Worm (Caenorhabditis elegans) whole organism, L4 larva: ENCODE data around the gene Y57A10A.27.
A peak's percentile ranks its signal among the peaks of the same experiment; 100 is the strongest.

Experiments used
- F37D6.2 ChIP-seq: sonication (generic microtip); optimal IDR thresholded peaks from 2 replicates; lab custom pipeline; 2016; ENCODE audit warnings: mild to moderate bottlenecking, missing genetic modification characterization, missing compliant biosample characterization
- Y105C5A.15 ChIP-seq: fragments of 200-800 bp; sonication (Bioruptor generic); IDR thresholded peaks from 2 replicates; pipeline ENCODE4 v1.3.6; 2022; ENCODE audit warnings: missing genetic modification characterization, missing compliant biosample characterization
- arid-1 ChIP-seq: fragments of 200-800 bp; sonication (Bioruptor generic); conservative IDR thresholded peaks from 2 replicates; pipeline ENCODE4 v1.3.6; 2022; ENCODE audit warnings: missing genetic modification reagents, missing genetic modification characterization, missing compliant biosample characterization
- ceh-20 ChIP-seq: fragments of 200-800 bp; sonication (Bioruptor generic); IDR thresholded peaks from 2 replicates; pipeline ENCODE4 v1.3.6; 2022; ENCODE audit warnings: missing genetic modification reagents, missing genetic modification characterization, missing compliant biosample characterization
- ceh-28 ChIP-seq: fragments of 150-350 bp; optimal IDR thresholded peaks from 2 replicates; lab custom pipeline; 2014; ENCODE audit warnings: missing biosample characterization, missing genetic modification reagents, missing genetic modification characterization
- ceh-82 ChIP-seq: sonication (generic microtip); optimal IDR thresholded peaks from 2 replicates; lab custom pipeline; 2017; ENCODE audit warnings: missing biosample characterization, missing genetic modification characterization
- ctbp-1 ChIP-seq: fragments of 200-800 bp; sonication (Bioruptor generic); IDR thresholded peaks from 2 replicates; pipeline ENCODE4 v1.3.6; 2022; ENCODE audit warnings: missing genetic modification reagents, missing genetic modification characterization, missing compliant biosample characterization
- daf-12 ChIP-seq: fragments of 150-350 bp; optimal IDR thresholded peaks from 2 replicates; lab custom pipeline; 2014; ENCODE audit warnings: missing biosample characterization, missing genetic modification reagents, missing genetic modification characterization
- dmd-8 ChIP-seq: fragments of 200-800 bp; sonication (Bioruptor generic); IDR thresholded peaks from 2 replicates; pipeline ENCODE4 v1.3.6; 2022; ENCODE audit warnings: missing genetic modification characterization, missing compliant biosample characterization
- dpl-1 ChIP-seq: fragments of 150-350 bp; optimal IDR thresholded peaks from 2 replicates; lab custom pipeline; 2014; ENCODE audit warnings: missing biosample characterization, missing genetic modification reagents, missing genetic modification characterization
- duxl-1 ChIP-seq: sonication (generic microtip); optimal IDR thresholded peaks from 2 replicates; lab custom pipeline; 2016; ENCODE audit warnings: mild to moderate bottlenecking, missing genetic modification characterization, moderate library complexity, missing compliant biosample characterization; ENCODE audit not compliant: poor library complexity
- fos-1 ChIP-seq: fragments of 150-350 bp; optimal IDR thresholded peaks from 2 replicates; lab custom pipeline; 2014; ENCODE audit warnings: missing biosample characterization, missing genetic modification characterization
- hlh-30 ChIP-seq: sonication (generic microtip); optimal IDR thresholded peaks from 2 replicates; lab custom pipeline; 2017; ENCODE audit warnings: antibody characterized with exemption, mild to moderate bottlenecking, missing genetic modification characterization, missing compliant biosample characterization; ENCODE audit not compliant: insufficient read depth
- hmg-1.1 ChIP-seq: fragments of 200-800 bp; sonication (Bioruptor generic); IDR thresholded peaks from 2 replicates; pipeline ENCODE4 v1.3.6; 2022; ENCODE audit warnings: missing genetic modification reagents, missing genetic modification characterization, missing compliant biosample characterization
- lin-15B ChIP-seq: fragments of 150-350 bp; sonication (generic microtip); optimal IDR thresholded peaks from 3 replicates; lab custom pipeline; 2014; ENCODE audit warnings: missing biosample characterization, missing genetic modification characterization
- lin-39 ChIP-seq: fragments of 150-350 bp; optimal IDR thresholded peaks from 2 replicates; lab custom pipeline; 2014; ENCODE audit warnings: missing biosample characterization, missing genetic modification reagents, missing genetic modification characterization
- madf-5 ChIP-seq, 2 experiments: fragments of 200-800 bp; sonication (Bioruptor generic); IDR thresholded peaks; 2 replicates each; pipeline ENCODE4 v1.3.6; 2022; ENCODE audit warnings: missing compliant biosample characterization in 2 of 2, missing genetic modification characterization in 2 of 2
- madf-9 ChIP-seq: fragments of 200-800 bp; sonication (Bioruptor generic); conservative IDR thresholded peaks from 2 replicates; pipeline ENCODE4 v1.3.6; 2022; ENCODE audit warnings: missing genetic modification reagents, missing genetic modification characterization, missing compliant biosample characterization
- mdt-29 ChIP-seq: fragments of 200-800 bp; sonication (Bioruptor generic); IDR thresholded peaks from 2 replicates; pipeline ENCODE4 v1.3.6; 2022; ENCODE audit warnings: missing genetic modification reagents, missing genetic modification characterization, missing compliant biosample characterization
- mxl-3 ChIP-seq: fragments of 200-800 bp; sonication (Bioruptor generic); optimal IDR thresholded peaks from 2 replicates; lab custom pipeline; 2018; ENCODE audit warnings: mild to moderate bottlenecking, missing genetic modification characterization, missing compliant biosample characterization
- nhr-237 ChIP-seq: sonication (generic microtip); optimal IDR thresholded peaks from 2 replicates; lab custom pipeline; 2017; ENCODE audit warnings: missing biosample characterization, missing genetic modification characterization
- nhr-28 ChIP-seq: fragments of 150-350 bp; optimal IDR thresholded peaks from 2 replicates; lab custom pipeline; 2014; ENCODE audit warnings: missing biosample characterization, missing genetic modification characterization
- nhr-41 ChIP-seq: fragments of 200-800 bp; sonication (Bioruptor generic); IDR thresholded peaks from 2 replicates; pipeline ENCODE4 v1.3.6; 2022; ENCODE audit warnings: missing genetic modification reagents, missing genetic modification characterization, missing compliant biosample characterization
- nhr-48 ChIP-seq: sonication (generic microtip); optimal IDR thresholded peaks from 2 replicates; lab custom pipeline; 2016; ENCODE audit warnings: mild to moderate bottlenecking, missing genetic modification characterization, missing compliant biosample characterization
- nhr-76 ChIP-seq: fragments of 150-350 bp; optimal IDR thresholded peaks from 2 replicates; lab custom pipeline; 2014; ENCODE audit warnings: missing biosample characterization, missing genetic modification characterization
- pha-4 ChIP-seq, 2 experiments: fragments of 150-350 bp in 1 of 2; fragments of 200-800 bp in 1 of 2; sonication (Bioruptor generic) in 1 of 2; IDR thresholded peaks in 1 of 2; optimal IDR thresholded peaks in 1 of 2; 2 replicates each; pipeline versions ENCODE4 v1.3.6 to Lab custom; 2014 to 2022; ENCODE audit warnings: missing genetic modification characterization in 2 of 2, missing genetic modification reagents in 2 of 2, missing biosample characterization in 1 of 2, missing compliant biosample characterization in 1 of 2
- php-3 ChIP-seq: fragments of 200-800 bp; sonication (Bioruptor generic); IDR thresholded peaks from 2 replicates; pipeline ENCODE4 v1.3.6; 2022; ENCODE audit warnings: missing genetic modification reagents, missing genetic modification characterization, missing compliant biosample characterization
- rbr-2 ChIP-seq: sonication (generic microtip); optimal IDR thresholded peaks from 2 replicates; lab custom pipeline; 2016; ENCODE audit warnings: missing genotype, missing genetic modification characterization, missing compliant biosample characterization
- sdz-12 ChIP-seq: fragments of 200-800 bp; sonication (Bioruptor generic); optimal IDR thresholded peaks from 2 replicates; lab custom pipeline; 2018; ENCODE audit warnings: mild to moderate bottlenecking, missing genetic modification characterization, missing compliant biosample characterization
- set-16 ChIP-seq: fragments of 200-800 bp; sonication (Bioruptor generic); IDR thresholded peaks from 2 replicates; pipeline ENCODE4 v1.3.6; 2022; ENCODE audit warnings: missing genetic modification reagents, missing genetic modification characterization, missing compliant biosample characterization
- spr-1 ChIP-seq: sonication (generic microtip); optimal IDR thresholded peaks from 2 replicates; lab custom pipeline; 2016; ENCODE audit warnings: mild to moderate bottlenecking, missing genetic modification characterization, missing compliant biosample characterization
- unc-62 ChIP-seq, 3 experiments: fragments of 150-350 bp in 1 of 3; sonication (generic microtip); optimal IDR thresholded peaks in 2 of 3; peaks in 1 of 3; 1 replicate in 1 of 3; 2 replicates in 2 of 3; lab custom pipeline; 2014 to 2017; ENCODE audit warnings: missing biosample characterization in 3 of 3, missing genetic modification characterization in 3 of 3, missing genetic modification reagents in 3 of 3, missing genotype in 1 of 3
- zfp-2 ChIP-seq: sonication (generic microtip); optimal IDR thresholded peaks from 2 replicates; lab custom pipeline; 2016; ENCODE audit warnings: mild to moderate bottlenecking, missing genetic modification characterization, missing compliant biosample characterization
- zfp-3 ChIP-seq: fragments of 200-800 bp; sonication (Bioruptor generic); conservative IDR thresholded peaks from 2 replicates; pipeline ENCODE4 v1.3.6; 2022; ENCODE audit warnings: missing genetic modification reagents, missing genetic modification characterization, missing compliant biosample characterization

The Y57A10A.27 gene

ce11 chrII:12260538-12260937 is 14.3 kb downstream of the Y57A10A.27 start:
- TF ChIP-seq unc-62 (GFP tag; optimal IDR thresholded peaks at IDR 0.05 in 1 of 2; lab: Kevin White, UChicago) (peak in 1 of 2 experiments; percentile 32), unc-62 (tag; optimal IDR thresholded peaks at IDR 0.05; lab: Kevin White, UChicago) (no peak), nhr-76 (tag; lab: Kevin White, UChicago) (no peak)
- TF ChIP-seq, all 104 proteins: peak for 1

ce11 chrII:12257095-12257494 is 17.7 kb downstream of the Y57A10A.27 start:
- TF ChIP-seq lin-15B (tag; lab: Kevin White, UChicago) (no peak), ceh-28 (tag; lab: Kevin White, UChicago) (peak; percentile 65)

- TF ChIP-seq zfp-3 (GFP tag; lab: Robert Waterston, UW) (no peak), fos-1 (no peak), hlh-30 (tag; lab: Kevin White, UChicago) (no peak), duxl-1 (tag; lab: Kevin White, UChicago) (no peak)
Observed at ce11 chrII:12256528-12256927, 18.3 kb downstream of the Y57A10A.27 start, which contains the start of gene parn-2. parn-2 (minus strand) TSS chrII:12256628.

DNA sequence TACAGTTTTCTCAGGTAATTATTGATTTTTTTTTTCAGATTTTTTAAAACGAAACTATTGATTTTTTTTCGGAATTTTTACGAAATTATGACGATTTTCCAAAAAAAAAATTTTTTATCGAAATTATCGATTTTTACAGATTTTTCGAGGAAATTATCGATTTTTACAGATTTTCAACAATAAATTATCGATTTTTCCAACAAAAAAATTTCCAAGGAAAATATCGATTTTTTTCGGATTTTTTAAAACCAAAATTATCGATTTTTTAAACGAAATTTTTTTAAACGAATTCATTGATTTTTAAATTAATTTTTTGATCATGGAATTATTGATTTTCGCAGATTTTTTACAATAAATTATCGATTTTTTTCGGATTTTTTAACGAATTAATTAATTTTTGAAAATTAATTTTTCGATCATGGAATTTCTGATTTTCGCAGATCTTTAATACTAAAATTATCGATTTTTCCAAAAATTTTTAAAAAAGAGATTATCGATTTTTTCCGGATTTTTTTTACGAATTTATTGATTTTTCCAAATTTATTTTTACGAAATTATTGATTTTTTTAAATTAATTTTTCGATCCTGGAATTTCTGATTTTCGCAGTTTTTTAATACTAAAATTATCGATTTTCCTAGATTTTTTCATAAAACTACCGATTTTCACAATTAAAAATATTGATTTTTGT is 19.2 kb downstream of the Y57A10A.27 start:
- peak; percentile 96 for TF ChIP-seq ceh-28 (tag; lab: Kevin White, UChicago)
- no peak for TF ChIP-seq spr-1 (tag; lab: Kevin White, UChicago)

DNA sequence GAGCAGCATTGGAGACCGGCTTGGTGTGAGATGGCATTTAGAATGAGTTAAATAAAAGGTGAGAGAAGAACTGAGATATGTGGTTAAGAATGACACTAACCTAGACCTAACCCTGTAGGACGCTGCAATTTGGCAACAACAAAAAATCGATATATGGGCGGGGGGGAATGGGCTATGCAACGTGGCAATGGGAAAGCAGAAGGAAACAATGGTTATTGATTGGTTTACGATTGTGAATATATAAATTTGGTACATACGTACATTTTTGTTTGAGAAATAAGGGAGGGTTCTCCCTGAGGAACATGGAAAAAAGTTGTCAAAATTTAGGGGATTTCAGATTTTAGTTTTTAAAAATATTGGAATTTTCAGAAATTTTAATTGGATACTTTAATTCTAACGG is 25.8 kb downstream of the Y57A10A.27 start, which contains the start of gene tag-276:
Gene tag-276, minus strand, starts transcription at position 101 of the 400 bp plus-strand sequence.
- no peak for TF ChIP-seq ctbp-1 (GFP tag; lab: Robert Waterston, UW)
- TF ChIP-seq ceh-28 (tag; lab: Kevin White, UChicago): peak; percentile 1

DNA sequence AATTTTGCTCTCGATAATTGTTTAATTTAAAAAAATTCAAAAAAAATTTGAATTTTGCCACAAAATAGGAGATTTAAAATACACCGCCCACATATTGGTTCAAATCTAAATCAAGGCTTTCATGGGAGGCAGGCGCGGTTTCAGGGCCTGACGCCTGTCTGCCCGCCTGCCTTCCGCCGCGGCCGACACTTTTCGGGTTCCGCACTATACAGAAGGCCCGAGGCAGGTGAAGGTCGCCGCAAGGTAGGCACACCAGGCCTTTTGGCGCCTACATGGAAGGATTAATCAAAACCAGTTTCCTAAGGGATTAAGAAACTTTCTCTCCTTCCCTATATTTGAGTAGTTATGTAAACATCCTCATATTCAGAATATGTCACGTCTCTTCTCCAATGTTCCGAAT is 32.3 kb downstream of the Y57A10A.27 start, which contains the start of gene Y57A10A.24:
Gene Y57A10A.24, plus strand, starts transcription at position 396 of the 400 bp plus-strand sequence.
- TF ChIP-seq lin-39 (tag; lab: Kevin White, UChicago): no peak
- TF ChIP-seq sdz-12 (GFP tag; lab: Kevin White, UChicago): peak; percentile 3
- TF ChIP-seq dmd-8 (GFP tag; lab: Robert Waterston, UW): no peak
- no peak for TF ChIP-seq mdt-29 (GFP tag; lab: Robert Waterston, UW)
- 0 out of 2 replicates have a peak, but pooled peaks have one; percentile 12 for TF ChIP-seq arid-1 (GFP tag; lab: Robert Waterston, UW)
- TF ChIP-seq daf-12: no peak
- TF ChIP-seq dpl-1 (GFP tag; lab: Kevin White, UChicago): no peak
- peak; percentile 69; the same call in 1 of the 2 replicates for TF ChIP-seq Y105C5A.15 (GFP tag; lab: Robert Waterston, UW)
- no peak for TF ChIP-seq madf-9 (GFP tag; lab: Robert Waterston, UW)
- TF ChIP-seq zfp-2 (tag; lab: Kevin White, UChicago): no peak
- peak; percentile 85 for TF ChIP-seq set-16 (GFP tag; lab: Robert Waterston, UW)
- TF ChIP-seq madf-5 (GFP tag; IDR thresholded peaks at IDR 0.05; lab: Robert Waterston, UW): no peak
- TF ChIP-seq, all 104 proteins: peak for 4

DNA sequence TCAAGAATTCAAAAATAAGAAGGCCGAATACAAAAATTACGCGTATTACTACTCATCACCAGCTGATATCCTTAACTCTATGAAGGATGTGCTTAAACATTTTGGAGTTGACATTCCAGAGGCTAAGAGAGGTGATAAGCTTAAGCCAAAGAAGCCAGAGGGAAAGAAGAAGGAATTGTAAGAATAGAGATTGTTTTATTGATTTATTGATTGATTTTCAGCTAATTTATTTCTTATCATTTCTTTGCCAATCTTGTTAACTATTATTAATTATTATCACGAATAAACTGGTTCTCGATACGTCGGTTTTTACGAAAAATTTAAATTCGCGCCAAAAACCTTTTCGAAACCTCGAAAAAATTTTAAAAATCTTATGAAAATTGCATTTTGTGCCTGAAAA is 33.1 kb downstream of the Y57A10A.27 start:
- TF ChIP-seq ceh-28 (tag; lab: Kevin White, UChicago) (peak; percentile 88), php-3 (no peak)
- TF ChIP-seq, all 104 proteins: peak for 1

DNA sequence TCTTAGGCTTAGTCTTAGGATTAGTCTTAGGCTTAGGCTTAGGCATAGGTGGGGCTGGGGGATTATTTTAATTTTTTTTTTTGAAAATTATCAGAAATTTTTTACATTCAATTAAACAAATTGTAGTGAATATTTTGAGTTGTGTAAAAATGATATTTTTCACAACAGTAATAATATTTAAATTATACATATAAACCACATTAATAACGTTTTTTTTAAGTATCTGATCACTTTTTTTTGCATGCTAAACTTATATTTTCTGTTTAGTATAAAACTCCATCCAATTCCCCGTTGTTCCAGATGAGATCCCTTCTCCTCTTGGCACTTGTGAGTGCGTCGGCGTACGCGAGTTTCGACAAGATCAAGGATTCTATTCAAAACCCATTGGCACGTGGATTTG is 34.8 kb downstream of the Y57A10A.27 start, which contains the start of gene txdc-12.1:
Gene txdc-12.1, plus strand, starts transcription at position 301 of the 400 bp plus-strand sequence.
- TF ChIP-seq nhr-237 (tag; lab: Kevin White, UChicago) (no peak), F37D6.2 (tag; lab: Kevin White, UChicago) (no peak), nhr-28 (tag; lab: Kevin White, UChicago) (no peak), ceh-82 (tag; lab: Kevin White, UChicago) (no peak), mxl-3 (GFP tag; lab: Kevin White, UChicago) (no peak), hlh-30 (tag; lab: Kevin White, UChicago) (no peak), ceh-20 (GFP tag; lab: Robert Waterston, UW) (no peak), hmg-1.1 (GFP tag; lab: Robert Waterston, UW) (no peak), nhr-41 (GFP tag; lab: Robert Waterston, UW) (no peak), lin-39 (tag; lab: Kevin White, UChicago) (no peak), rbr-2 (tag; lab: Kevin White, UChicago) (no peak), nhr-48 (tag; lab: Kevin White, UChicago) (no peak), pha-4 (GFP tag; IDR thresholded peaks at IDR 0.05; lab: Robert Waterston, UW) (no peak), pha-4 (tag; optimal IDR thresholded peaks at IDR 0.05; lab: Kevin White, UChicago) (no peak)
